Worm (Caenorhabditis elegans): ENCODE measurements around the gene ttr-31.

ce11 chrX:11010565-11010964 lies 1.7 kb upstream of the ttr-31 start, which contains the start of gene F58A3.4:
- TF ChIP-seq him-1 (tag; optimal IDR thresholded peaks at IDR 0.05) = no peak
- no peak for TF ChIP-seq W03F9.2 (tag; optimal IDR thresholded peaks at IDR 0.05)
- TF ChIP-seq dao-5 (tag; optimal IDR thresholded peaks at IDR 0.05) = no peak

Measured in whole organism, L4/young adult.